Fruit fly (Drosophila melanogaster): ENCODE data around the gene CG8924.

CG8924 gene

dm6 chrX:15986654-15987053 is 45.8 kb downstream of the CG8924 start, which contains the start of gene ND-20 (continued):
- TF ChIP-seq mirr (GFP tag; optimal IDR thresholded peaks at IDR 0.05) (no peak), CG12391 (tag; optimal IDR thresholded peaks at IDR 0.05) (peak; percentile 47), CG17829 (tag; optimal IDR thresholded peaks at IDR 0.05) (peak; percentile 45), NfI (GFP tag; optimal IDR thresholded peaks at IDR 0.05) (no peak), CG7357 (GFP tag; IDR thresholded peaks at IDR 0.05) (peak; percentile 98), MBD-R2 (GFP tag; IDR thresholded peaks at IDR 0.05) (peak; percentile 59), Scr (GFP tag; IDR thresholded peaks at IDR 0.05; ENCODE audit: partially characterized antibody) (0 out of 2 replicates have a peak, but pooled peaks have one; percentile 17), pnt (GFP tag; optimal IDR thresholded peaks at IDR 0.05) (peak; percentile 14), HmgD (GFP tag; optimal IDR thresholded peaks at IDR 0.05) (peak; percentile 38), gfzf (GFP tag; optimal IDR thresholded peaks at IDR 0.05) (peak; percentile 86), CG4424 (GFP tag; optimal IDR thresholded peaks at IDR 0.05) (no peak), nmo (GFP tag; optimal IDR thresholded peaks at IDR 0.05) (peak; percentile 54), luna (GFP tag; optimal IDR thresholded peaks at IDR 0.05) (no peak), HmgZ (tag; optimal IDR thresholded peaks at IDR 0.05) (peak; percentile 34), pum (GFP tag; optimal IDR thresholded peaks at IDR 0.05) (peak; percentile 22), CG17328 (GFP tag; IDR thresholded peaks at IDR 0.05) (no peak), CG2116 (GFP tag; optimal IDR thresholded peaks at IDR 0.05) (peak; percentile 11), NC2β (GFP tag; optimal IDR thresholded peaks at IDR 0.05) (peak; percentile 4), br (optimal IDR thresholded peaks at IDR 0.05) (no peak), CG7745 (tag; optimal IDR thresholded peaks at IDR 0.05) (no peak), zfh1 (GFP tag; IDR thresholded peaks at IDR 0.05) (0 out of 3 replicates have a peak, but pooled peaks have one; percentile 8), Doc2 (GFP tag; IDR thresholded peaks at IDR 0.05) (no peak), D19A (tag; optimal IDR thresholded peaks at IDR 0.05) (peak; percentile 8), CG10431 (GFP tag; optimal IDR thresholded peaks at IDR 0.05) (no peak), dm (GFP tag; optimal IDR thresholded peaks at IDR 0.05) (peak; percentile 4), ara (GFP tag; IDR thresholded peaks at IDR 0.05) (no peak), CG9876 (GFP tag; optimal IDR thresholded peaks at IDR 0.05) (peak; percentile 18), CG3163 (GFP tag; optimal IDR thresholded peaks at IDR 0.05) (no peak), ci (GFP tag; IDR thresholded peaks at IDR 0.05) (no peak), CG17361 (GFP tag; IDR thresholded peaks at IDR 0.05) (0 out of 3 replicates have a peak, but pooled peaks have one; percentile 27), Nf-YC (tag; optimal IDR thresholded peaks at IDR 0.05) (no peak), CG30403 (GFP tag; optimal IDR thresholded peaks at IDR 0.05) (peak; percentile 6), pzg (GFP tag; optimal IDR thresholded peaks at IDR 0.05) (peak; percentile 88), CG1603 (tag; optimal IDR thresholded peaks at IDR 0.05) (peak; percentile 86), CG2202 (tag; optimal IDR thresholded peaks at IDR 0.05) (no peak), Sin3A (optimal IDR thresholded peaks at IDR 0.05) (peak; percentile 23), CG9797 (GFP tag; optimal IDR thresholded peaks at IDR 0.05) (peak; percentile 81), CG8924 (tag; optimal IDR thresholded peaks at IDR 0.05) (peak; percentile 28), stwl (tag; optimal IDR thresholded peaks at IDR 0.05) (peak; percentile 56), Xbp1 (GFP tag; optimal IDR thresholded peaks at IDR 0.05) (peak; percentile 42), dati (GFP tag; IDR thresholded peaks at IDR 0.05) (no peak), ftz-f1 (GFP tag; optimal IDR thresholded peaks at IDR 0.05) (peak; percentile 90), CG42726 (GFP tag; IDR thresholded peaks at IDR 0.05; ENCODE audit: partially characterized antibody) (no peak), lilli (GFP tag; optimal IDR thresholded peaks at IDR 0.05) (peak; percentile 47), CG14441 (GFP tag; IDR thresholded peaks at IDR 0.05) (peak; percentile 28; the same call in 1 of the 2 replicates), CG18764 (GFP tag; optimal IDR thresholded peaks at IDR 0.05) (no peak), Deaf1 (tag; optimal IDR thresholded peaks at IDR 0.05) (peak; percentile 4), CG31388 (GFP tag; optimal IDR thresholded peaks at IDR 0.05) (no peak), ash1 (GFP tag; optimal IDR thresholded peaks at IDR 0.05) (no peak), knrl (GFP tag; IDR thresholded peaks at IDR 0.05; ENCODE audit: partially characterized antibody) (peak; percentile 38; the same call in 1 of the 3 replicates), CG30020 (tag; optimal IDR thresholded peaks at IDR 0.05) (peak; percentile 97), phol (tag; optimal IDR thresholded peaks at IDR 0.05) (peak; percentile 50)

Measured in whole organism, embryonic.